Worm (Caenorhabditis elegans) whole organism, L1 larva: ENCODE measurements around the gene T04A8.18.

Experiments
- C04F5.9 ChIP-seq: sonication (generic microtip); optimal IDR thresholded peaks from 2 replicates; lab custom pipeline; 2016; ENCODE audit warnings: missing genetic modification characterization, missing compliant biosample characterization
- C34B4.2 ChIP-seq: sonication (generic microtip); optimal IDR thresholded peaks from 2 replicates; lab custom pipeline; 2017; ENCODE audit warnings: mild to moderate bottlenecking, missing genetic modification characterization, missing compliant biosample characterization
- F16B12.6 ChIP-seq: fragments of 150-350 bp; optimal IDR thresholded peaks from 2 replicates; lab custom pipeline; 2014; ENCODE audit warnings: missing biosample characterization, missing genetic modification characterization
- Y116A8C.19 ChIP-seq: sonication (generic microtip); optimal IDR thresholded peaks from 2 replicates; lab custom pipeline; 2016; ENCODE audit warnings: missing compliant biosample characterization, missing genetic modification characterization, borderline replicate concordance
- aha-1 ChIP-seq: fragments of 150-350 bp; optimal IDR thresholded peaks from 2 replicates; lab custom pipeline; 2014; ENCODE audit warnings: missing biosample characterization, missing genetic modification characterization
- ama-1 ChIP-seq: fragments of 150-350 bp; optimal IDR thresholded peaks from 2 replicates; lab custom pipeline; 2014
- blmp-1 ChIP-seq: fragments of 150-350 bp; optimal IDR thresholded peaks from 2 replicates; lab custom pipeline; 2014; ENCODE audit warnings: missing biosample characterization, missing genetic modification characterization
- ceh-8 ChIP-seq: fragments of 200-800 bp; sonication (Bioruptor generic); optimal IDR thresholded peaks from 2 replicates; lab custom pipeline; 2018; ENCODE audit warnings: mild to moderate bottlenecking, missing genetic modification characterization, moderate library complexity, missing compliant biosample characterization
- ceh-82 ChIP-seq, 3 experiments: fragments of 150-350 bp in 1 of 3; sonication (generic microtip) in 2 of 3; optimal IDR thresholded peaks; 2 replicates each; lab custom pipeline; 2014 to 2017; ENCODE audit warnings: missing biosample characterization in 3 of 3, missing genetic modification characterization in 3 of 3
- ceh-90 ChIP-seq: sonication (generic microtip); optimal IDR thresholded peaks from 2 replicates; lab custom pipeline; 2016; ENCODE audit warnings: missing genetic modification characterization, missing compliant biosample characterization
- ces-1 ChIP-seq: fragments of 150-350 bp; optimal IDR thresholded peaks from 2 replicates; lab custom pipeline; 2014; ENCODE audit warnings: missing biosample characterization, missing genetic modification reagents, missing genetic modification characterization
- efl-3 ChIP-seq: fragments of 200-800 bp; sonication (Bioruptor generic); optimal IDR thresholded peaks from 2 replicates; lab custom pipeline; 2018; ENCODE audit warnings: mild to moderate bottlenecking, missing genetic modification characterization, missing compliant biosample characterization
- egl-13 ChIP-seq: sonication (generic microtip); optimal IDR thresholded peaks from 2 replicates; lab custom pipeline; 2016; ENCODE audit warnings: missing genotype, missing genetic modification reagents, missing genetic modification characterization, missing compliant biosample characterization
- egl-27 ChIP-seq, 2 experiments: fragments of 150-350 bp in 1 of 2; sonication (generic microtip); optimal IDR thresholded peaks; 3 replicates each; lab custom pipeline; 2017 to 2018; ENCODE audit warnings: missing biosample characterization in 2 of 2, missing genetic modification characterization in 2 of 2, missing genetic modification reagents in 2 of 2
- ets-5 ChIP-seq: fragments of 200-800 bp; sonication (Bioruptor generic); IDR thresholded peaks from 2 replicates; pipeline ENCODE4 v1.3.6; 2022; ENCODE audit warnings: missing genetic modification characterization, missing compliant biosample characterization
- fkh-10 ChIP-seq: sonication (generic microtip); optimal IDR thresholded peaks from 2 replicates; lab custom pipeline; 2017; ENCODE audit warnings: missing biosample characterization, missing genetic modification reagents, missing genetic modification characterization
- fkh-4 ChIP-seq: sonication (generic microtip); optimal IDR thresholded peaks from 2 replicates; lab custom pipeline; 2016; ENCODE audit warnings: missing compliant biosample characterization, missing genetic modification characterization, borderline replicate concordance
- fkh-8 ChIP-seq: sonication (generic microtip); optimal IDR thresholded peaks from 2 replicates; lab custom pipeline; 2016; ENCODE audit warnings: mild to moderate bottlenecking, missing genetic modification characterization, missing compliant biosample characterization
- fos-1 ChIP-seq: fragments of 150-350 bp; optimal IDR thresholded peaks from 2 replicates; lab custom pipeline; 2014; ENCODE audit warnings: missing biosample characterization, missing genetic modification characterization
- grh-1 ChIP-seq: fragments of 200-800 bp; sonication (Bioruptor generic); IDR thresholded peaks from 2 replicates; pipeline ENCODE4 v1.3.6; 2022; ENCODE audit warnings: missing genetic modification reagents, missing genetic modification characterization, missing compliant biosample characterization
- hlh-17 ChIP-seq: fragments of 200-800 bp; sonication (Bioruptor generic); optimal IDR thresholded peaks from 2 replicates; lab custom pipeline; 2018; ENCODE audit warnings: missing genetic modification characterization, mild to moderate bottlenecking, missing compliant biosample characterization, moderate library complexity, borderline replicate concordance
- hlh-4 ChIP-seq: sonication (generic microtip); optimal IDR thresholded peaks from 2 replicates; lab custom pipeline; 2016; ENCODE audit warnings: mild to moderate bottlenecking, missing genetic modification characterization, missing compliant biosample characterization
- hpl-2 ChIP-seq: fragments of 150-350 bp; optimal IDR thresholded peaks from 2 replicates; lab custom pipeline; 2014; ENCODE audit warnings: missing biosample characterization, missing genetic modification reagents, missing genetic modification characterization
- irx-1 ChIP-seq: sonication (generic microtip); optimal IDR thresholded peaks from 2 replicates; lab custom pipeline; 2016; ENCODE audit warnings: missing genetic modification characterization, missing compliant biosample characterization
- isw-1 ChIP-seq: fragments of 200-800 bp; sonication (Bioruptor generic); IDR thresholded peaks from 2 replicates; pipeline ENCODE4 v1.3.6; 2022; ENCODE audit warnings: missing genetic modification characterization, missing compliant biosample characterization
- jun-1 ChIP-seq: fragments of 150-350 bp; optimal IDR thresholded peaks from 2 replicates; lab custom pipeline; 2014; ENCODE audit warnings: missing biosample characterization, missing genetic modification reagents, missing genetic modification characterization
- lin-14 ChIP-seq: fragments of 200-800 bp; sonication (Bioruptor generic); optimal IDR thresholded peaks from 2 replicates; lab custom pipeline; 2018; ENCODE audit warnings: mild to moderate bottlenecking, missing genetic modification characterization, moderate library complexity, missing compliant biosample characterization
- lin-15B ChIP-seq: fragments of 150-350 bp; sonication (generic microtip); optimal IDR thresholded peaks from 3 replicates; lab custom pipeline; 2014; ENCODE audit warnings: missing biosample characterization, missing genetic modification characterization
- lin-35 ChIP-seq, 2 experiments: fragments of 150-350 bp; optimal IDR thresholded peaks; 2 replicates each; lab custom pipeline; 2014; ENCODE audit warnings: missing biosample characterization in 2 of 2, missing genetic modification characterization in 2 of 2, missing genetic modification reagents in 2 of 2
- lin-39 ChIP-seq: fragments of 150-350 bp; optimal IDR thresholded peaks from 2 replicates; lab custom pipeline; 2014; ENCODE audit warnings: missing biosample characterization, missing genetic modification reagents, missing genetic modification characterization
- mef-2 ChIP-seq: fragments of 150-350 bp; optimal IDR thresholded peaks from 2 replicates; lab custom pipeline; 2014; ENCODE audit warnings: missing biosample characterization, missing genetic modification characterization
- mep-1 ChIP-seq: fragments of 150-350 bp; optimal IDR thresholded peaks from 2 replicates; lab custom pipeline; 2014; ENCODE audit warnings: missing biosample characterization, missing genetic modification characterization
- nhr-11 ChIP-seq: fragments of 150-350 bp; optimal IDR thresholded peaks from 2 replicates; lab custom pipeline; 2014; ENCODE audit warnings: missing biosample characterization, missing genetic modification characterization
- nhr-20 ChIP-seq: sonication (generic microtip); optimal IDR thresholded peaks from 2 replicates; lab custom pipeline; 2016; ENCODE audit warnings: mild to moderate bottlenecking, missing genetic modification characterization, missing compliant biosample characterization
- nhr-28 ChIP-seq: fragments of 150-350 bp; optimal IDR thresholded peaks from 2 replicates; lab custom pipeline; 2014; ENCODE audit warnings: missing biosample characterization, missing genetic modification characterization
- nhr-47 ChIP-seq: sonication (generic microtip); optimal IDR thresholded peaks from 2 replicates; lab custom pipeline; 2016; ENCODE audit warnings: mild to moderate bottlenecking, missing genetic modification characterization, moderate library complexity, missing compliant biosample characterization
- nhr-71 ChIP-seq: sonication (generic microtip); optimal IDR thresholded peaks from 2 replicates; lab custom pipeline; 2016; ENCODE audit warnings: mild to moderate bottlenecking, missing genetic modification characterization, moderate library complexity, missing compliant biosample characterization
- nhr-77 ChIP-seq: fragments of 150-350 bp; optimal IDR thresholded peaks from 2 replicates; lab custom pipeline; 2014; ENCODE audit warnings: missing biosample characterization, missing genetic modification characterization
- nhr-85 ChIP-seq: sonication (generic microtip); peaks from one replicate; lab custom pipeline; 2016; ENCODE audit warnings: missing genetic modification characterization, inconsistent platforms, missing compliant biosample characterization
- pag-3 ChIP-seq: sonication (generic microtip); optimal IDR thresholded peaks from 2 replicates; lab custom pipeline; 2017; ENCODE audit warnings: missing genetic modification characterization, mild to moderate bottlenecking, missing compliant biosample characterization, antibody characterized with exemption, borderline replicate concordance; ENCODE audit not compliant: insufficient read depth
- pqm-1 ChIP-seq: sonication (generic microtip); optimal IDR thresholded peaks from 3 replicates; lab custom pipeline; 2017; ENCODE audit warnings: missing biosample characterization, missing genetic modification characterization
- sox-4 ChIP-seq: sonication (generic microtip); optimal IDR thresholded peaks from 2 replicates; lab custom pipeline; 2016; ENCODE audit warnings: missing genetic modification characterization, missing compliant biosample characterization
- sptf-1 ChIP-seq: fragments of 150-350 bp; optimal IDR thresholded peaks from 2 replicates; lab custom pipeline; 2014; ENCODE audit warnings: missing biosample characterization, missing genetic modification characterization
- sup-37 ChIP-seq: fragments of 200-800 bp; sonication (Bioruptor generic); optimal IDR thresholded peaks from 2 replicates; lab custom pipeline; 2018; ENCODE audit warnings: mild to moderate bottlenecking, missing genetic modification characterization, missing compliant biosample characterization
- tlp-1 ChIP-seq: fragments of 150-350 bp; optimal IDR thresholded peaks from 2 replicates; lab custom pipeline; 2014; ENCODE audit warnings: missing biosample characterization, missing genetic modification characterization
- unc-30 ChIP-seq: sonication (generic microtip); optimal IDR thresholded peaks from 2 replicates; lab custom pipeline; 2017; ENCODE audit warnings: missing biosample characterization, missing genetic modification characterization
- unc-62 ChIP-seq: fragments of 150-350 bp; optimal IDR thresholded peaks from 2 replicates; lab custom pipeline; 2014; ENCODE audit warnings: missing biosample characterization, missing genetic modification reagents, missing genetic modification characterization
- unc-86 ChIP-seq: sonication (generic microtip); optimal IDR thresholded peaks from 2 replicates; lab custom pipeline; 2016; ENCODE audit warnings: missing genetic modification characterization, missing compliant biosample characterization
- unc-98 ChIP-seq: fragments of 200-800 bp; sonication (Bioruptor generic); IDR thresholded peaks from 2 replicates; pipeline ENCODE4 v1.3.6; 2022; ENCODE audit warnings: missing genetic modification characterization, missing compliant biosample characterization
- vab-15 ChIP-seq: sonication (generic microtip); optimal IDR thresholded peaks from 2 replicates; lab custom pipeline; 2017; ENCODE audit warnings: missing genotype, mild to moderate bottlenecking, missing genetic modification characterization, missing compliant biosample characterization
- xbp-1 ChIP-seq: sonication (generic microtip); optimal IDR thresholded peaks from 2 replicates; lab custom pipeline; 2016; ENCODE audit warnings: missing genetic modification characterization, missing compliant biosample characterization
- zip-4 ChIP-seq: fragments of 200-800 bp; sonication (Bioruptor generic); optimal IDR thresholded peaks from 2 replicates; lab custom pipeline; 2018; ENCODE audit warnings: mild to moderate bottlenecking, missing genetic modification characterization, moderate library complexity, missing compliant biosample characterization
- ztf-11 ChIP-seq, 2 experiments: sonication (generic microtip); optimal IDR thresholded peaks; 2 replicates each; lab custom pipeline; 2016 to 2017; ENCODE audit warnings: missing genetic modification characterization in 2 of 2, missing biosample characterization in 1 of 2, missing compliant biosample characterization in 1 of 2
- ztf-4 ChIP-seq: fragments of 150-350 bp; optimal IDR thresholded peaks from 2 replicates; lab custom pipeline; 2014; ENCODE audit warnings: missing biosample characterization, missing genetic modification characterization

T04A8.18 gene

ce11 chrIII:4703932-4704454, 5.0 kb upstream of the T04A8.18 start, which contains the start of the genes clp-2 and mrpl-16 (continued):
- TF ChIP-seq mep-1 (tag; lab: Kevin White, UChicago) (peak; percentile 24), egl-13 (tag; lab: Kevin White, UChicago) (no peak), aha-1 (tag; lab: Kevin White, UChicago) (no peak), zip-4 (GFP tag; lab: Kevin White, UChicago) (no peak), vab-15 (tag; lab: Kevin White, UChicago) (no peak), C04F5.9 (no peak), ztf-11 (tag; optimal IDR thresholded peaks at IDR 0.05; lab: Kevin White, UChicago) (no peak), nhr-20 (tag; lab: Kevin White, UChicago) (no peak), irx-1 (tag; lab: Kevin White, UChicago) (peak; percentile 4), nhr-11 (no peak), hlh-4 (tag; lab: Kevin White, UChicago) (no peak), unc-86 (no peak), fkh-8 (tag; lab: Kevin White, UChicago) (no peak), fkh-4 (no peak), C34B4.2 (tag; lab: Kevin White, UChicago) (no peak), pqm-1 (no peak), efl-3 (GFP tag; lab: Kevin White, UChicago) (no peak), sox-4 (tag; lab: Kevin White, UChicago) (no peak), egl-27 (tag; optimal IDR thresholded peaks at IDR 0.05; lab: Kevin White, UChicago) (no peak), grh-1 (GFP tag; lab: Robert Waterston, UW) (no peak), ceh-90 (tag; lab: Kevin White, UChicago) (no peak), nhr-77 (tag; lab: Kevin White, UChicago) (no peak), hlh-17 (GFP tag; lab: Kevin White, UChicago) (no peak), nhr-28 (tag; lab: Kevin White, UChicago) (no peak), nhr-47 (tag; lab: Kevin White, UChicago) (peak; percentile 5), Y116A8C.19 (tag; lab: Kevin White, UChicago) (no peak), fkh-10 (GFP tag; lab: Kevin White, UChicago) (no peak), pag-3 (no peak), mef-2 (tag; lab: Kevin White, UChicago) (no peak), unc-62 (GFP tag; lab: Kevin White, UChicago) (no peak), ztf-4 (no peak), lin-39 (no peak), sptf-1 (tag; lab: Kevin White, UChicago) (no peak), F16B12.6 (peak; percentile 1), lin-14 (GFP tag; lab: Kevin White, UChicago) (no peak), ets-5 (GFP tag; lab: Robert Waterston, UW) (no peak), fos-1 (tag; lab: Kevin White, UChicago) (no peak), unc-30 (tag; lab: Kevin White, UChicago) (no peak), lin-35 (GFP tag; optimal IDR thresholded peaks at IDR 0.05; lab: Kevin White, UChicago) (peak; percentile 39 to 62), tlp-1 (no peak), isw-1 (GFP tag; lab: Robert Waterston, UW) (no peak), ceh-82 (tag; optimal IDR thresholded peaks at IDR 0.05; lab: Kevin White, UChicago) (peak in 1 of 3 experiments; percentile 21), blmp-1 (tag; lab: Kevin White, UChicago) (no peak), nhr-85 (tag; lab: Kevin White, UChicago) (no peak), ama-1 (lab: Kevin White, UChicago) (no peak), lin-15B (tag; lab: Kevin White, UChicago) (no peak), ceh-8 (GFP tag; lab: Kevin White, UChicago) (no peak), xbp-1 (tag; lab: Kevin White, UChicago) (no peak), sup-37 (GFP tag; lab: Kevin White, UChicago) (no peak), hpl-2 (GFP tag; lab: Kevin White, UChicago) (no peak), nhr-71 (peak; percentile 34), unc-98 (GFP tag; lab: Robert Waterston, UW) (no peak), jun-1 (tag; lab: Kevin White, UChicago) (no peak), ces-1 (GFP tag; lab: Kevin White, UChicago) (no peak)
